Worm (Caenorhabditis elegans) whole organism, L2 larva: Measurements from ENCODE around the gene F23D12.4.

Experiments used
- R02D3.7 ChIP-seq: fragments of 150-350 bp; optimal IDR thresholded peaks from 2 replicates; lab custom pipeline; 2014; ENCODE audit warnings: missing biosample characterization, missing genetic modification characterization
- ama-1 ChIP-seq: fragments of 150-350 bp; optimal IDR thresholded peaks from 2 replicates; lab custom pipeline; 2018; ENCODE audit warnings: inconsistent platforms
- egl-27 ChIP-seq: sonication (generic microtip); optimal IDR thresholded peaks from 3 replicates; lab custom pipeline; 2017; ENCODE audit warnings: missing biosample characterization, missing genetic modification reagents, missing genetic modification characterization
- elt-1 ChIP-seq: fragments of 150-350 bp; optimal IDR thresholded peaks from 2 replicates; lab custom pipeline; 2014; ENCODE audit warnings: missing biosample characterization, missing genetic modification characterization
- fos-1 ChIP-seq: fragments of 150-350 bp; optimal IDR thresholded peaks from 2 replicates; lab custom pipeline; 2014; ENCODE audit warnings: missing biosample characterization, missing genetic modification characterization
- lin-11 ChIP-seq: fragments of 150-350 bp; sonication (generic microtip); optimal IDR thresholded peaks from 2 replicates; lab custom pipeline; 2014; ENCODE audit warnings: missing biosample characterization, missing genetic modification characterization, inconsistent platforms, mixed read lengths
- lsy-2 ChIP-seq, 2 experiments: fragments of 150-350 bp in 1 of 2; sonication (generic microtip) in 1 of 2; optimal IDR thresholded peaks; 2 replicates each; lab custom pipeline; 2014 to 2017; ENCODE audit warnings: missing biosample characterization in 2 of 2, missing genetic modification characterization in 2 of 2
- mab-5 ChIP-seq: fragments of 150-350 bp; optimal IDR thresholded peaks from 2 replicates; lab custom pipeline; 2014; ENCODE audit warnings: missing biosample characterization, missing genetic modification characterization
- mdl-1 ChIP-seq, 2 experiments: fragments of 150-350 bp in 1 of 2; sonication (generic microtip) in 1 of 2; optimal IDR thresholded peaks; 2 replicates each; lab custom pipeline; 2017; ENCODE audit warnings: missing biosample characterization in 2 of 2, missing genetic modification characterization in 2 of 2
- nhr-129 ChIP-seq: fragments of 150-350 bp; optimal IDR thresholded peaks from 2 replicates; lab custom pipeline; 2014; ENCODE audit warnings: missing biosample characterization, missing genetic modification characterization
- nhr-25 ChIP-seq: fragments of 150-350 bp; sonication (generic microtip); optimal IDR thresholded peaks from 3 replicates; lab custom pipeline; 2014; ENCODE audit warnings: missing biosample characterization, missing genetic modification characterization
- sem-4 ChIP-seq: fragments of 150-350 bp; optimal IDR thresholded peaks from 2 replicates; lab custom pipeline; 2014; ENCODE audit warnings: missing biosample characterization, missing genetic modification reagents, missing genetic modification characterization
- snpc-4 ChIP-seq: fragments of 150-350 bp; optimal IDR thresholded peaks from 2 replicates; lab custom pipeline; 2014; ENCODE audit warnings: missing biosample characterization, missing genetic modification characterization
- unc-39 ChIP-seq: fragments of 150-350 bp; optimal IDR thresholded peaks from 2 replicates; lab custom pipeline; 2014; ENCODE audit warnings: missing biosample characterization, missing genetic modification characterization

DNA sequence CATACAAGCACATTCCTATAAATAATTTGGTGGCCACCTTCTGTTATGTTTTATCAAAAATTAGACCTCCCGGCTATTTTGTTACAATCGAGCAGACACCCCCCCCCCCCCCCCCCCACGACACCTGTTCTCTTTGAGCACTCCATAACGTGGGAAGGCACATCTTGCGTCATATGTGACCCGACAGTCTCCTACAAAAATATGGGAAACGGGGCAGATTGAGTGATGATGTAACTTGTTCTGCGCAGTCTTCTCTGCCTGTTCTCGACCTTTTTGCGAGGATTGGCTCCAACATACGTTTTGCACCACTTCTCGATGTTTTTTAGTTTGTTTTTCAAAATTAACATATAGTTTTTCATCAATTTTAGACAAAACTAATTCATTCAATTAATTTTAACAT is 2.7 kb downstream of the F23D12.4 start:
- TF ChIP-seq lin-11 (no peak), fos-1 (tag; lab: Kevin White, UChicago) (no peak), unc-39 (no peak), snpc-4 (tag; lab: Kevin White, UChicago) (no peak), mdl-1 (tag; optimal IDR thresholded peaks at IDR 0.05; lab: Kevin White, UChicago) (no peak), nhr-129 (tag; lab: Kevin White, UChicago) (no peak), mab-5 (no peak), R02D3.7 (tag; lab: Kevin White, UChicago) (no peak), ama-1 (lab: Kevin White, UChicago) (no peak), elt-1 (no peak), sem-4 (no peak), egl-27 (tag; lab: Kevin White, UChicago) (no peak), nhr-25 (tag; lab: Kevin White, UChicago) (no peak), lsy-2 (tag; optimal IDR thresholded peaks at IDR 0.05; lab: Kevin White, UChicago) (no peak)
